Fruit fly (Drosophila melanogaster) whole organism, prepupa: ENCODE results near the gene CG42537.

ENCODE experiments used
- Blimp-1 ChIP-seq: fragments of 200-800 bp; sonication (Bioruptor generic); optimal IDR thresholded peaks from 3 replicates; lab custom pipeline; 2017; ENCODE audit warnings: missing biosample characterization, missing genetic modification characterization, mild to moderate bottlenecking, moderate library complexity, missing genetic modification reagents
- CG31627 ChIP-seq: fragments of 200-800 bp; sonication (Bioruptor generic); optimal IDR thresholded peaks from 3 replicates; lab custom pipeline; 2016; ENCODE audit warnings: missing biosample characterization, missing genetic modification characterization
- CG7368 ChIP-seq: fragments of 200-800 bp; sonication (Bioruptor generic); optimal IDR thresholded peaks from 3 replicates; lab custom pipeline; 2016; ENCODE audit warnings: missing biosample characterization, missing genetic modification characterization
- Ets96B ChIP-seq: fragments of 200-800 bp; optimal IDR thresholded peaks from 2 replicates; lab custom pipeline; 2019; ENCODE audit warnings: missing biosample characterization, mild to moderate bottlenecking, missing genetic modification characterization, moderate library complexity
- Gug ChIP-seq: fragments of 200-800 bp; sonication (Bioruptor generic); IDR thresholded peaks from 2 replicates; pipeline ENCODE4 v1.3.6; 2022; ENCODE audit warnings: missing biosample characterization, missing genetic modification characterization
- Hr39 ChIP-seq: fragments of 200-800 bp; sonication (Bioruptor generic); optimal IDR thresholded peaks from 2 replicates; lab custom pipeline; 2016; ENCODE audit warnings: missing biosample characterization, missing genetic modification characterization
- Smox ChIP-seq: fragments of 200-800 bp; sonication (Bioruptor generic); optimal IDR thresholded peaks from 3 replicates; lab custom pipeline; 2016; ENCODE audit warnings: missing biosample characterization, missing genetic modification characterization
- dac ChIP-seq: fragments of 200-800 bp; sonication (Bioruptor generic); optimal IDR thresholded peaks from 2 replicates; lab custom pipeline; 2017; ENCODE audit warnings: missing biosample characterization, mild to moderate bottlenecking, missing genetic modification characterization
- salr ChIP-seq, 2 experiments: fragments of 200-800 bp; sonication (Bioruptor generic); optimal IDR thresholded peaks; 3 replicates each; lab custom pipeline; 2016 to 2018; ENCODE audit warnings: missing biosample characterization in 2 of 2, missing genetic modification characterization in 2 of 2, mild to moderate bottlenecking in 1 of 2
- ss ChIP-seq, 2 experiments: fragments of 200-800 bp; sonication (Bioruptor generic); optimal IDR thresholded peaks; 2 replicates in 1 of 2; 3 replicates in 1 of 2; lab custom pipeline; 2017 to 2018; ENCODE audit warnings: mild to moderate bottlenecking in 2 of 2, missing biosample characterization in 2 of 2, missing genetic modification characterization in 2 of 2, moderate library complexity in 1 of 2

dm6 chr3R:6414439-6415344 is 37.1 kb downstream of the CG42537 start:
- no peak for TF ChIP-seq Ets96B
- no peak for TF ChIP-seq Blimp-1 (GFP tag; lab: Kevin White, UChicago)
- TF ChIP-seq CG31627 (GFP tag; lab: Kevin White, UChicago) = no peak
- no peak for TF ChIP-seq ss (GFP tag; optimal IDR thresholded peaks at IDR 0.05; lab: Kevin White, UChicago)
- TF ChIP-seq CG7368 = no peak
- TF ChIP-seq Hr39 (GFP tag; lab: Kevin White, UChicago) = no peak
- TF ChIP-seq Gug (GFP tag; lab: Robert Waterston, UW) = no peak
- peak in 1 of 2 experiments; percentile 25 for TF ChIP-seq salr (GFP tag; optimal IDR thresholded peaks at IDR 0.05; lab: Kevin White, UChicago)
- TF ChIP-seq dac = no peak
- no peak for TF ChIP-seq Smox (GFP tag; lab: Kevin White, UChicago)
